Worm (Caenorhabditis elegans) whole organism, L2 larva: ENCODE data around the gene trpp-9.

Source experiments
- R02D3.7 ChIP-seq: fragments of 150-350 bp; optimal IDR thresholded peaks from 2 replicates; lab custom pipeline; 2014; ENCODE audit warnings: missing biosample characterization, missing genetic modification characterization
- aly-2 ChIP-seq: fragments of 150-350 bp; optimal IDR thresholded peaks from 2 replicates; lab custom pipeline; 2014; ENCODE audit warnings: missing biosample characterization, missing genetic modification characterization
- ama-1 ChIP-seq: fragments of 150-350 bp; optimal IDR thresholded peaks from 2 replicates; lab custom pipeline; 2018; ENCODE audit warnings: inconsistent platforms
- elt-1 ChIP-seq: fragments of 150-350 bp; optimal IDR thresholded peaks from 2 replicates; lab custom pipeline; 2014; ENCODE audit warnings: missing biosample characterization, missing genetic modification characterization
- elt-3 ChIP-seq: sonication (generic microtip); optimal IDR thresholded peaks from 2 replicates; lab custom pipeline; 2017; ENCODE audit warnings: missing biosample characterization, missing genetic modification characterization
- lin-39 ChIP-seq: fragments of 150-350 bp; optimal IDR thresholded peaks from 2 replicates; lab custom pipeline; 2014; ENCODE audit warnings: missing biosample characterization, missing genetic modification reagents, missing genetic modification characterization
- mab-5 ChIP-seq: fragments of 150-350 bp; optimal IDR thresholded peaks from 2 replicates; lab custom pipeline; 2014; ENCODE audit warnings: missing biosample characterization, missing genetic modification characterization

DNA sequence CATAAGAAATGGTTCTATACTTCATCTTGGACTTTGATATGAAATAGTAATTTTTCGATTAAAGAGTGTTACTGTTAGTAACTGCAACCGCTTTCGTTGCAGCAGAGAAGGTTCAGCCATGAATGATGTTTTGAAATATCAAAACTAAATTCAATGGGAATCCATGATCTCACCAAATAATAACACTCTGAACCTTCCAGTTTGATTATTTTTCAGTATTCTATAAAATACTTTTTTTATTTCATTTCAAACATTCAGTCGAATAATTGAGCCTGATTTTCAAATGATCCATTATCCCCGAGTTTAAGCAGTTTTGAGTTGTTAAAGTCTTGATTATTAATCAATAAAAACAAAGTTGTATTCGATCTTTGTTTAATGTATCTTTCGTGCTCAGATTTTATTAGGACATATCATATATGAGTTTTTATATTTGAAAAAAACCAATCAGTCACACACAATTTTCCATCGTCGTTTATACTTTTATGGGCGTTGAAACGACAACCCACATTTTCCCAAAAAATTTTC lies 26.4 kb upstream of the trpp-9 start, which contains the start of gene gcp-2.2:
- TF ChIP-seq lin-39 (tag; lab: Kevin White, UChicago) (no peak), aly-2 (tag; lab: Kevin White, UChicago) (no peak), elt-3 (tag; lab: Kevin White, UChicago) (no peak), mab-5 (tag; lab: Kevin White, UChicago) (no peak), ama-1 (lab: Kevin White, UChicago) (no peak), elt-1 (tag; lab: Kevin White, UChicago) (no peak), R02D3.7 (tag; lab: Kevin White, UChicago) (no peak)
